Fruit fly (Drosophila melanogaster) whole organism, embryonic: ENCODE results near the gene CG6693.

ENCODE experiments used
- Atf-2 ChIP-seq: fragments of 200-800 bp; sonication (Bioruptor generic); optimal IDR thresholded peaks from 2 replicates; lab custom pipeline; 2016; ENCODE audit warnings: missing biosample characterization, missing genetic modification characterization
- Atf3 ChIP-seq: fragments of 200-800 bp; sonication (Bioruptor generic); optimal IDR thresholded peaks from 3 replicates; lab custom pipeline; 2016; ENCODE audit warnings: missing biosample characterization, missing genetic modification characterization
- CG10274 ChIP-seq: fragments of 200-800 bp; sonication (Bioruptor generic); optimal IDR thresholded peaks from 3 replicates; lab custom pipeline; 2017; ENCODE audit warnings: missing biosample characterization, mild to moderate bottlenecking, missing genetic modification characterization
- CG10366 ChIP-seq: fragments of 200-800 bp; sonication (Bioruptor generic); IDR thresholded peaks from 2 replicates; pipeline ENCODE4 v1.3.6; 2022; ENCODE audit warnings: missing biosample characterization, missing genetic modification characterization
- CG11398 ChIP-seq: fragments of 200-800 bp; sonication (Bioruptor generic); optimal IDR thresholded peaks from 2 replicates; lab custom pipeline; 2016; ENCODE audit warnings: missing biosample characterization, missing genetic modification characterization
- CG11696 ChIP-seq: fragments of 200-800 bp; sonication (Bioruptor generic); IDR thresholded peaks from 2 replicates; pipeline ENCODE4 v1.3.6; 2022; ENCODE audit warnings: missing biosample characterization, missing genetic modification characterization
- CG1529 ChIP-seq: fragments of 200-800 bp; sonication (Bioruptor generic); optimal IDR thresholded peaks from 3 replicates; lab custom pipeline; 2018; ENCODE audit warnings: missing biosample characterization, missing genetic modification characterization
- CG1602 ChIP-seq: fragments of 200-800 bp; sonication (Bioruptor generic); optimal IDR thresholded peaks from 3 replicates; lab custom pipeline; 2016; ENCODE audit warnings: missing biosample characterization, missing genetic modification characterization
- CG16813 ChIP-seq: fragments of 200-800 bp; sonication (Bioruptor generic); IDR thresholded peaks from 3 replicates; pipeline ENCODE4 v1.3.6; 2022; ENCODE audit warnings: missing biosample characterization, missing genetic modification characterization; ENCODE audit not compliant: partially characterized antibody
- CG17912 ChIP-seq: fragments of 200-800 bp; sonication (Bioruptor generic); optimal IDR thresholded peaks from 2 replicates; lab custom pipeline; 2018; ENCODE audit warnings: missing biosample characterization, mild to moderate bottlenecking, missing genetic modification characterization
- CG2116 ChIP-seq: fragments of 200-800 bp; sonication (Bioruptor generic); optimal IDR thresholded peaks from 3 replicates; lab custom pipeline; 2018; ENCODE audit warnings: missing biosample characterization, mild to moderate bottlenecking, missing genetic modification characterization
- CG2199 ChIP-seq: fragments of 200-800 bp; sonication (Bioruptor generic); IDR thresholded peaks from 3 replicates; pipeline ENCODE4 v1.3.6; 2022; ENCODE audit warnings: missing biosample characterization, missing genetic modification characterization
- CG30020 ChIP-seq: fragments of 200-800 bp; optimal IDR thresholded peaks from 2 replicates; lab custom pipeline; 2019; ENCODE audit warnings: missing biosample characterization, mild to moderate bottlenecking, missing genetic modification characterization, moderate library complexity
- CG30403 ChIP-seq: fragments of 200-800 bp; sonication (Bioruptor generic); optimal IDR thresholded peaks from 3 replicates; lab custom pipeline; 2016; ENCODE audit warnings: missing biosample characterization, missing genetic modification characterization
- CG4360 ChIP-seq: fragments of 200-800 bp; sonication (Bioruptor generic); IDR thresholded peaks from 2 replicates; pipeline ENCODE4 v1.3.6; 2022; ENCODE audit warnings: missing biosample characterization, missing genetic modification characterization
- CG6254 ChIP-seq: fragments of 200-800 bp; sonication (Bioruptor generic); optimal IDR thresholded peaks from 3 replicates; lab custom pipeline; 2017; ENCODE audit warnings: mild to moderate bottlenecking, missing biosample characterization, missing genetic modification reagents, missing genetic modification characterization
- CG6654 ChIP-seq: fragments of 200-800 bp; sonication (Bioruptor generic); optimal IDR thresholded peaks from 2 replicates; lab custom pipeline; 2017; ENCODE audit warnings: missing biosample characterization, mild to moderate bottlenecking, missing genetic modification characterization
- CG9876 ChIP-seq: fragments of 200-800 bp; sonication (Bioruptor generic); optimal IDR thresholded peaks from 2 replicates; lab custom pipeline; 2016; ENCODE audit warnings: missing biosample characterization, missing genetic modification characterization
- Hr39 ChIP-seq: fragments of >200 bp; optimal IDR thresholded peaks from 2 replicates; lab custom pipeline; 2017
- Med ChIP-seq: fragments of 200-800 bp; sonication (Bioruptor generic); peaks from one replicate; lab custom pipeline; 2016; ENCODE audit warnings: missing biosample characterization, missing genetic modification characterization, mild to moderate bottlenecking, inconsistent platforms, moderate library complexity
- Mes4 ChIP-seq: fragments of 200-800 bp; sonication (Bioruptor generic); optimal IDR thresholded peaks from 2 replicates; lab custom pipeline; 2016; ENCODE audit warnings: missing biosample characterization, missing genetic modification characterization
- Mrtf ChIP-seq: fragments of 200-800 bp; sonication (Bioruptor generic); IDR thresholded peaks from 3 replicates; pipeline ENCODE4 v1.3.6; 2022; ENCODE audit warnings: missing biosample characterization, missing genetic modification characterization
- Myb ChIP-seq: fragments of 200-800 bp; sonication (Bioruptor generic); optimal IDR thresholded peaks from 2 replicates; lab custom pipeline; 2016; ENCODE audit warnings: missing biosample characterization, missing genetic modification characterization
- Six4 ChIP-seq: fragments of 200-800 bp; sonication (Bioruptor generic); optimal IDR thresholded peaks from 2 replicates; lab custom pipeline; 2016; ENCODE audit warnings: missing biosample characterization, missing genetic modification characterization
- al ChIP-seq: fragments of 200-800 bp; sonication (Bioruptor generic); IDR thresholded peaks from 2 replicates; pipeline ENCODE4 v1.3.6; 2022; ENCODE audit warnings: missing biosample characterization, missing genetic modification characterization
- btn ChIP-seq: fragments of 200-800 bp; sonication (Bioruptor generic); optimal IDR thresholded peaks from 2 replicates; lab custom pipeline; 2016; ENCODE audit warnings: missing biosample characterization, missing genetic modification characterization
- dan ChIP-seq: fragments of 200-800 bp; sonication (Bioruptor generic); IDR thresholded peaks from 2 replicates; pipeline ENCODE4 v1.3.6; 2022; ENCODE audit warnings: missing biosample characterization, missing genetic modification characterization
- dpn ChIP-seq, 2 experiments: fragments of 200-800 bp; sonication (Bioruptor generic); optimal IDR thresholded peaks; 3 replicates each; lab custom pipeline; 2016; ENCODE audit warnings: missing biosample characterization in 2 of 2, missing genetic modification characterization in 2 of 2
- exex ChIP-seq: fragments of 200-800 bp; sonication (Bioruptor generic); optimal IDR thresholded peaks from 4 replicates; lab custom pipeline; 2018; ENCODE audit warnings: missing biosample characterization, mild to moderate bottlenecking, missing genetic modification characterization, moderate library complexity
- gt ChIP-seq: fragments of 200-800 bp; sonication (Bioruptor generic); IDR thresholded peaks from 2 replicates; pipeline ENCODE4 v1.3.6; 2022; ENCODE audit warnings: missing biosample characterization, missing genetic modification characterization
- her ChIP-seq: fragments of 200-800 bp; sonication (Bioruptor generic); optimal IDR thresholded peaks from 2 replicates; lab custom pipeline; 2016; ENCODE audit warnings: missing biosample characterization, missing genetic modification characterization
- hkb ChIP-seq, 2 experiments: fragments of 200-800 bp in 1 of 2; fragments of >200 bp in 1 of 2; sonication (Bioruptor generic) in 1 of 2; IDR thresholded peaks in 1 of 2; optimal IDR thresholded peaks in 1 of 2; 2 replicates each; pipeline versions ENCODE4 v1.3.6 to Lab custom; 2017 to 2022; ENCODE audit warnings: missing biosample characterization in 1 of 2, missing genetic modification characterization in 1 of 2
- hth ChIP-seq: fragments of >200 bp; optimal IDR thresholded peaks from 2 replicates; lab custom pipeline; 2017; ENCODE audit warnings: inconsistent platforms
- mam ChIP-seq: fragments of 200-800 bp; sonication (Bioruptor generic); optimal IDR thresholded peaks from 3 replicates; lab custom pipeline; 2016; ENCODE audit warnings: missing biosample characterization, missing genetic modification characterization
- mirr ChIP-seq: fragments of 200-800 bp; sonication (Bioruptor generic); optimal IDR thresholded peaks from 3 replicates; lab custom pipeline; 2018; ENCODE audit warnings: missing biosample characterization, mild to moderate bottlenecking, missing genetic modification characterization
- onecut ChIP-seq: fragments of 200-800 bp; sonication (Bioruptor generic); IDR thresholded peaks from 2 replicates; pipeline ENCODE4 v1.3.6; 2022; ENCODE audit warnings: missing biosample characterization, missing genetic modification characterization
- pho ChIP-seq: fragments of 200-800 bp; sonication (Bioruptor generic); optimal IDR thresholded peaks from 2 replicates; lab custom pipeline; 2016; ENCODE audit warnings: missing biosample characterization, missing genetic modification characterization
- sima ChIP-seq: fragments of 200-800 bp; sonication (Bioruptor generic); optimal IDR thresholded peaks from 2 replicates; lab custom pipeline; 2016; ENCODE audit warnings: missing biosample characterization, missing genetic modification characterization
- sqz ChIP-seq: fragments of 200-800 bp; sonication (Bioruptor generic); optimal IDR thresholded peaks from 3 replicates; lab custom pipeline; 2018; ENCODE audit warnings: missing biosample characterization, mild to moderate bottlenecking, missing genetic modification characterization
- stwl ChIP-seq: fragments of 200-800 bp; sonication (Bioruptor generic); optimal IDR thresholded peaks from 3 replicates; lab custom pipeline; 2018; ENCODE audit warnings: missing biosample characterization, mild to moderate bottlenecking, missing genetic modification characterization, moderate library complexity
- tx ChIP-seq: fragments of 200-800 bp; sonication (Bioruptor generic); optimal IDR thresholded peaks from 2 replicates; lab custom pipeline; 2016; ENCODE audit warnings: missing biosample characterization, missing genetic modification characterization
- unpg ChIP-seq: fragments of 200-800 bp; sonication (Bioruptor generic); optimal IDR thresholded peaks from 3 replicates; lab custom pipeline; 2018; ENCODE audit warnings: missing biosample characterization, mild to moderate bottlenecking, missing genetic modification characterization, moderate library complexity

CG6693 gene

DNA sequence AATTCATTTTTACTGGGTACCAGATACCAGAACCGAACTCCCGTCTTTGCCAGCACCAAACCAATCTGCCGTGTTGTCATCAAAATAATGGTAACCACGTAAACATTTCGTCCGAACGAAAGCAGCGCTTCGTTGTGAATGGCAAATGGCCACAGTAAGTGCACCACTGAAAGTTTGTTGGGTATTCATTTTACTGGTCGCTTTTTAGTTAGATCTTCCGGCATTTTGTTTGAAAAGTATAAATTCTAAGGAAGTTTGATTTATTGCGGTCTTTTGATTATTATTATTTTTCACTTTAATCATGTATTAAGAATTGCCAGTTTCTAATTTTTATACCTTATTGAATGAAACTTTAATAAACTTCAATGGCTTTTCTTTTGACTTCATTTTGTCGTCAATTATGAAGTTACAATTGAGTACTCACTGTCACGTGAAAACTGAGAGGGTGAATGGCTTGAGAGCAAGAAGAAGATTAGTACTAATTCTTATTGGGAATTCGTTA is 6.9 kb downstream of the CG6693 start, which contains the start of gene ZnT86D (continued):
- TF ChIP-seq her (GFP tag; lab: Kevin White, UChicago) (no peak), gt (GFP tag; lab: Robert Waterston, UW) (no peak), Atf3 (peak; percentile 39), CG30403 (GFP tag; lab: Kevin White, UChicago) (peak; percentile 59), Mrtf (GFP tag; lab: Robert Waterston, UW) (peak; percentile 60; the same call in 2 of the 3 replicates), CG9876 (GFP tag; lab: Kevin White, UChicago) (no peak), CG11398 (GFP tag; lab: Kevin White, UChicago) (peak; percentile 2), CG6654 (no peak), CG1529 (peak; percentile 20), tx (GFP tag; lab: Kevin White, UChicago) (peak; percentile 45), CG2199 (GFP tag; lab: Robert Waterston, UW) (no peak), stwl (peak; percentile 58), btn (no peak), pho (GFP tag; lab: Kevin White, UChicago) (peak; percentile 79), CG6254 (peak; percentile 5), unpg (GFP tag; lab: Kevin White, UChicago) (peak; percentile 58), mirr (GFP tag; lab: Kevin White, UChicago) (peak; percentile 10), onecut (GFP tag; lab: Robert Waterston, UW) (no peak), CG10366 (GFP tag; lab: Robert Waterston, UW) (peak; percentile 30; the same call in 1 of the 2 replicates), CG4360 (GFP tag; lab: Robert Waterston, UW) (no peak), Six4 (GFP tag; lab: Kevin White, UChicago) (no peak), sima (GFP tag; lab: Kevin White, UChicago) (no peak), CG30020 (tag; lab: Kevin White, UChicago) (peak; percentile 47), CG16813 (no peak), Hr39 (lab: Kevin White, UChicago) (no peak), Med (GFP tag; lab: Kevin White, UChicago) (peak; percentile 95), CG10274 (no peak), CG17912 (GFP tag; lab: Kevin White, UChicago) (peak; percentile 2), mam (peak; percentile 60), exex (tag; lab: Kevin White, UChicago) (peak; percentile 50), Atf-2 (GFP tag; lab: Kevin White, UChicago) (peak; percentile 5), al (GFP tag; lab: Robert Waterston, UW) (peak; percentile 58; the same call in 1 of the 2 replicates), dan (GFP tag; lab: Robert Waterston, UW) (no peak), hkb (optimal IDR thresholded peaks at IDR 0.05; lab: Kevin White, UChicago) (no peak), hkb (GFP tag; IDR thresholded peaks at IDR 0.05; lab: Robert Waterston, UW) (0 out of 2 replicates have a peak, but pooled peaks have one; percentile 6), CG11696 (GFP tag; lab: Robert Waterston, UW) (no peak), hth (no peak), CG1602 (GFP tag; lab: Kevin White, UChicago) (peak; percentile 80), Mes4 (GFP tag; lab: Kevin White, UChicago) (peak; percentile 26), CG2116 (no peak), dpn (GFP tag; optimal IDR thresholded peaks at IDR 0.05; lab: Kevin White, UChicago) (peak; percentile 44 to 47), sqz (GFP tag; lab: Kevin White, UChicago) (peak; percentile 46), Myb (GFP tag; lab: Kevin White, UChicago) (peak; percentile 38)
